Fruit fly (Drosophila melanogaster) whole organism, embryonic: ENCODE data around the gene ND-B16.6.

Experiments used
- B-H2 ChIP-seq: fragments of 200-800 bp; sonication (Bioruptor generic); optimal IDR thresholded peaks from 2 replicates; lab custom pipeline; 2018; ENCODE audit warnings: missing biosample characterization, mild to moderate bottlenecking, missing genetic modification characterization
- CG10431 ChIP-seq: fragments of 200-800 bp; sonication (Bioruptor generic); optimal IDR thresholded peaks from 3 replicates; lab custom pipeline; 2018; ENCODE audit warnings: missing biosample characterization, mild to moderate bottlenecking, missing genetic modification characterization
- CG10565 ChIP-seq: fragments of 200-800 bp; sonication (Bioruptor generic); optimal IDR thresholded peaks from 3 replicates; lab custom pipeline; 2016; ENCODE audit warnings: missing biosample characterization, mild to moderate bottlenecking, missing genetic modification characterization
- CG12391 ChIP-seq: fragments of 200-800 bp; sonication (Bioruptor generic); optimal IDR thresholded peaks from 3 replicates; lab custom pipeline; 2018; ENCODE audit warnings: missing biosample characterization, mild to moderate bottlenecking, missing genetic modification characterization, moderate library complexity
- CG12942 ChIP-seq: fragments of 200-800 bp; sonication (Bioruptor generic); optimal IDR thresholded peaks from 3 replicates; lab custom pipeline; 2016; ENCODE audit warnings: missing biosample characterization, missing genetic modification characterization
- CG13287 ChIP-seq: fragments of 200-800 bp; sonication (Bioruptor generic); IDR thresholded peaks from 2 replicates; pipeline ENCODE4 v1.3.6; 2022; ENCODE audit warnings: missing biosample characterization, missing genetic modification characterization; ENCODE audit not compliant: partially characterized antibody
- CG13775 ChIP-seq: fragments of 200-800 bp; sonication (Bioruptor generic); optimal IDR thresholded peaks from 3 replicates; lab custom pipeline; 2017; ENCODE audit warnings: missing biosample characterization, mild to moderate bottlenecking, missing genetic modification characterization
- CG17612 ChIP-seq: fragments of 200-800 bp; sonication (Bioruptor generic); IDR thresholded peaks from 2 replicates; pipeline ENCODE4 v1.3.6; 2022; ENCODE audit warnings: missing biosample characterization, missing genetic modification characterization
- CG17829 ChIP-seq: fragments of 200-800 bp; optimal IDR thresholded peaks from 2 replicates; lab custom pipeline; 2019; ENCODE audit warnings: missing biosample characterization, mild to moderate bottlenecking, missing genetic modification characterization, moderate library complexity
- CG18011 ChIP-seq: fragments of 200-800 bp; sonication (Bioruptor generic); optimal IDR thresholded peaks from 2 replicates; lab custom pipeline; 2017; ENCODE audit warnings: missing biosample characterization, missing genetic modification characterization, mild to moderate bottlenecking, moderate library complexity, missing genotype
- CG18764 ChIP-seq: fragments of 200-800 bp; sonication (Bioruptor generic); optimal IDR thresholded peaks from 3 replicates; lab custom pipeline; 2016; ENCODE audit warnings: missing biosample characterization, missing genetic modification characterization
- CG2116 ChIP-seq: fragments of 200-800 bp; sonication (Bioruptor generic); optimal IDR thresholded peaks from 3 replicates; lab custom pipeline; 2018; ENCODE audit warnings: missing biosample characterization, mild to moderate bottlenecking, missing genetic modification characterization
- CG2875 ChIP-seq: fragments of 200-800 bp; sonication (Bioruptor generic); optimal IDR thresholded peaks from 2 replicates; lab custom pipeline; 2017; ENCODE audit warnings: missing biosample characterization, mild to moderate bottlenecking, missing genetic modification characterization, missing genetic modification reagents
- CG2889 ChIP-seq: fragments of 200-800 bp; sonication (Bioruptor generic); IDR thresholded peaks from 3 replicates; pipeline ENCODE4 v1.3.6; 2022; ENCODE audit warnings: missing biosample characterization, missing genetic modification characterization
- CG30431 ChIP-seq: fragments of 200-800 bp; sonication (Bioruptor generic); optimal IDR thresholded peaks from 2 replicates; lab custom pipeline; 2017; ENCODE audit warnings: missing biosample characterization, missing genetic modification characterization
- CG3847 ChIP-seq: fragments of 200-800 bp; sonication (Bioruptor generic); IDR thresholded peaks from 2 replicates; pipeline ENCODE4 v1.3.6; 2022; ENCODE audit warnings: missing biosample characterization, missing genetic modification characterization
- CG4617 ChIP-seq: fragments of 200-800 bp; sonication (Bioruptor generic); optimal IDR thresholded peaks from 3 replicates; lab custom pipeline; 2016; ENCODE audit warnings: missing biosample characterization, missing genetic modification characterization, borderline replicate concordance
- CG6272 ChIP-seq: fragments of 200-800 bp; sonication (Bioruptor generic); IDR thresholded peaks from 2 replicates; pipeline ENCODE4 v1.3.6; 2022; ENCODE audit warnings: missing biosample characterization, missing genetic modification characterization
- CG6689 ChIP-seq: fragments of 200-800 bp; sonication (Bioruptor generic); IDR thresholded peaks from 2 replicates; pipeline ENCODE4 v1.3.6; 2022; ENCODE audit warnings: missing biosample characterization, missing genetic modification characterization
- CG6813 ChIP-seq: fragments of 200-800 bp; sonication (Bioruptor generic); optimal IDR thresholded peaks from 2 replicates; lab custom pipeline; 2017; ENCODE audit warnings: missing biosample characterization, missing genetic modification characterization, mild to moderate bottlenecking, moderate library complexity, missing genetic modification reagents
- CG9797 ChIP-seq: fragments of 200-800 bp; sonication (Bioruptor generic); optimal IDR thresholded peaks from 3 replicates; lab custom pipeline; 2018; ENCODE audit warnings: missing biosample characterization, mild to moderate bottlenecking, missing genetic modification characterization
- CoRest ChIP-seq: fragments of 200-800 bp; sonication (Bioruptor generic); optimal IDR thresholded peaks from 3 replicates; lab custom pipeline; 2018; ENCODE audit warnings: missing biosample characterization, mild to moderate bottlenecking, missing genetic modification characterization, moderate library complexity
- Doc2 ChIP-seq: fragments of 200-800 bp; sonication (Bioruptor generic); IDR thresholded peaks from 2 replicates; pipeline ENCODE4 v1.3.6; 2022; ENCODE audit warnings: missing biosample characterization, missing genetic modification characterization
- Dp ChIP-seq: fragments of 200-800 bp; sonication (Bioruptor generic); optimal IDR thresholded peaks from 2 replicates; lab custom pipeline; 2018; ENCODE audit warnings: missing biosample characterization, mild to moderate bottlenecking, missing genetic modification characterization, moderate library complexity
- Dref ChIP-seq: fragments of 200-800 bp; sonication (Bioruptor generic); IDR thresholded peaks from 2 replicates; pipeline ENCODE4 v1.3.6; 2022; ENCODE audit warnings: missing biosample characterization, missing genetic modification characterization
- E2f1 ChIP-seq: fragments of 200-800 bp; sonication (Bioruptor generic); IDR thresholded peaks from 2 replicates; pipeline ENCODE4 v1.3.6; 2022; ENCODE audit warnings: missing biosample characterization, missing genetic modification characterization
- MBD-R2 ChIP-seq: fragments of 200-800 bp; sonication (Bioruptor generic); IDR thresholded peaks from 2 replicates; pipeline ENCODE4 v1.3.6; 2022; ENCODE audit warnings: missing biosample characterization, missing genetic modification characterization
- Optix ChIP-seq: fragments of 200-800 bp; sonication (Bioruptor generic); IDR thresholded peaks from 3 replicates; pipeline ENCODE4 v1.3.6; 2022; ENCODE audit warnings: missing biosample characterization, missing genetic modification characterization
- Pdp1 ChIP-seq, 2 experiments: fragments of 200-800 bp; sonication (Bioruptor generic); optimal IDR thresholded peaks; 3 replicates each; lab custom pipeline; 2016; ENCODE audit warnings: missing biosample characterization in 2 of 2, missing genetic modification characterization in 2 of 2, mild to moderate bottlenecking in 1 of 2, moderate library complexity in 1 of 2
- Ptx1 ChIP-seq: fragments of 200-800 bp; sonication (Bioruptor generic); IDR thresholded peaks from 2 replicates; pipeline ENCODE4 v1.3.6; 2022; ENCODE audit warnings: missing biosample characterization, missing genetic modification characterization
- Rx ChIP-seq: fragments of 200-800 bp; sonication (Bioruptor generic); IDR thresholded peaks from 2 replicates; pipeline ENCODE4 v1.3.6; 2022; ENCODE audit warnings: missing biosample characterization, missing genetic modification characterization
- Sin3A ChIP-seq: fragments of >200 bp; optimal IDR thresholded peaks from 2 replicates; lab custom pipeline; 2018
- Stat92E ChIP-seq, 3 experiments: fragments of >200 bp in 2 of 3; fragments of 200-800 bp in 1 of 3; sonication (Bioruptor generic) in 1 of 3; optimal IDR thresholded peaks; 2 replicates each; lab custom pipeline; 2017 to 2019; ENCODE audit warnings: missing biosample characterization in 3 of 3, missing genetic modification characterization in 3 of 3, mild to moderate bottlenecking in 1 of 3, moderate library complexity in 1 of 3
- TFAM ChIP-seq: fragments of 200-800 bp; sonication (Bioruptor generic); optimal IDR thresholded peaks from 2 replicates; lab custom pipeline; 2017; ENCODE audit warnings: missing biosample characterization, missing genetic modification characterization, inconsistent platforms
- Tbp ChIP-seq: fragments of >200 bp; optimal IDR thresholded peaks from 2 replicates; lab custom pipeline; 2018; ENCODE audit warnings: missing biosample characterization, missing genetic modification characterization
- YL-1 ChIP-seq: fragments of 200-800 bp; sonication (Bioruptor generic); optimal IDR thresholded peaks from 3 replicates; lab custom pipeline; 2017; ENCODE audit warnings: missing biosample characterization, mild to moderate bottlenecking, missing genetic modification characterization
- cas ChIP-seq: fragments of 200-800 bp; sonication (Bioruptor generic); IDR thresholded peaks from 2 replicates; pipeline ENCODE4 v1.3.6; 2022; ENCODE audit warnings: missing biosample characterization, missing genetic modification characterization
- crol ChIP-seq: fragments of 200-800 bp; sonication (Bioruptor generic); IDR thresholded peaks from 2 replicates; pipeline ENCODE4 v1.3.6; 2022; ENCODE audit warnings: missing biosample characterization, missing genetic modification characterization
- da ChIP-seq: fragments of 200-800 bp; sonication (Bioruptor generic); optimal IDR thresholded peaks from 2 replicates; lab custom pipeline; 2016; ENCODE audit warnings: missing biosample characterization, missing genetic modification characterization
- fd64A ChIP-seq: fragments of 200-800 bp; sonication (Bioruptor generic); optimal IDR thresholded peaks from 3 replicates; lab custom pipeline; 2018; ENCODE audit warnings: missing biosample characterization, mild to moderate bottlenecking, missing genetic modification characterization
- grn ChIP-seq: fragments of 200-800 bp; sonication (Bioruptor generic); optimal IDR thresholded peaks from 3 replicates; lab custom pipeline; 2017; ENCODE audit warnings: missing biosample characterization, missing genetic modification characterization
- gt ChIP-seq: fragments of 200-800 bp; sonication (Bioruptor generic); IDR thresholded peaks from 2 replicates; pipeline ENCODE4 v1.3.6; 2022; ENCODE audit warnings: missing biosample characterization, missing genetic modification characterization
- ind ChIP-seq: fragments of 200-800 bp; sonication (Bioruptor generic); optimal IDR thresholded peaks from 3 replicates; lab custom pipeline; 2016; ENCODE audit warnings: missing biosample characterization, missing genetic modification characterization
- nom ChIP-seq: fragments of 200-800 bp; sonication (Bioruptor generic); optimal IDR thresholded peaks from 2 replicates; lab custom pipeline; 2017; ENCODE audit warnings: missing biosample characterization, missing genetic modification characterization, mild to moderate bottlenecking, moderate library complexity, missing genetic modification reagents
- phol ChIP-seq: fragments of 200-800 bp; sonication (Bioruptor generic); optimal IDR thresholded peaks from 3 replicates; lab custom pipeline; 2018; ENCODE audit warnings: missing biosample characterization, mild to moderate bottlenecking, missing genetic modification characterization, moderate library complexity
- row ChIP-seq: fragments of 200-800 bp; sonication (Bioruptor generic); IDR thresholded peaks from 3 replicates; pipeline ENCODE4 v1.3.6; 2022; ENCODE audit warnings: missing biosample characterization, missing genetic modification characterization
- stwl ChIP-seq: fragments of 200-800 bp; sonication (Bioruptor generic); optimal IDR thresholded peaks from 3 replicates; lab custom pipeline; 2018; ENCODE audit warnings: missing biosample characterization, mild to moderate bottlenecking, missing genetic modification characterization, moderate library complexity
- trem ChIP-seq: fragments of 200-800 bp; optimal IDR thresholded peaks from 3 replicates; lab custom pipeline; 2019; ENCODE audit warnings: missing biosample characterization, mild to moderate bottlenecking, missing genetic modification characterization, moderate library complexity
- trh ChIP-seq: fragments of 200-800 bp; sonication (Bioruptor generic); optimal IDR thresholded peaks from 2 replicates; lab custom pipeline; 2016; ENCODE audit warnings: missing biosample characterization, missing genetic modification characterization
- zen2 ChIP-seq: fragments of 200-800 bp; sonication (Bioruptor generic); IDR thresholded peaks from 3 replicates; pipeline ENCODE4 v1.3.6; 2022; ENCODE audit warnings: missing biosample characterization, missing genetic modification characterization; ENCODE audit not compliant: partially characterized antibody

ND-B16.6 gene

DNA sequence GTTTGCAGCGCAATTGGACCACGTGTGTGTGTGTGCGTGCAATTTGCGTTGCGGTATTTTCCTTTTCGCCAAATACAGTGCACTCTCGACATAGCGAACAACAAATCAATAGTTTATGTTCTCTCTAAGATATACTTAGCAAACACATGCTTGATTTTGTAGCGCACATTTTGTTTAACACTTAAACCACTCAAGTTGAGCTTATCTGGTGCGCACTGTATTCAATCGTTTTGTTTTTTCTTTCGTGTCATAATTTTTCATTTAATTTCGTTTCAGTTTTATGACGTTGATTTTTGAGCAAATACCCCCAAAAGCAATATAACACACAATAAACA is 16.1 kb upstream of the ND-B16.6 start (continued):
- TF ChIP-seq CG6689 (GFP tag; lab: Robert Waterston, UW) (peak; percentile 85), E2f1 (peak; percentile 84), CG2889 (GFP tag; lab: Robert Waterston, UW) (peak; percentile 88), CG30431 (peak; percentile 45), CG13775 (GFP tag; lab: Kevin White, UChicago) (peak; percentile 75), nom (GFP tag; lab: Kevin White, UChicago) (peak; percentile 8), ind (GFP tag; lab: Kevin White, UChicago) (peak; percentile 88), CG18764 (GFP tag; lab: Kevin White, UChicago) (peak; percentile 53), gt (GFP tag; lab: Robert Waterston, UW) (peak; percentile 61; the same call in 1 of the 2 replicates), CG2875 (GFP tag; lab: Kevin White, UChicago) (peak; percentile 46), Doc2 (GFP tag; lab: Robert Waterston, UW) (peak; percentile 55; the same call in 1 of the 2 replicates), stwl (tag; lab: Kevin White, UChicago) (no peak), da (peak; percentile 59), CG9797 (GFP tag; lab: Kevin White, UChicago) (no peak), CG6813 (peak; percentile 74), CG3847 (GFP tag; lab: Robert Waterston, UW) (peak; percentile 88), trh (GFP tag; lab: Kevin White, UChicago) (peak; percentile 34), Ptx1 (GFP tag; lab: Robert Waterston, UW) (peak; percentile 91), CG2116 (GFP tag; lab: Kevin White, UChicago) (peak; percentile 8), Rx (GFP tag; lab: Robert Waterston, UW) (peak; percentile 85), B-H2 (GFP tag; lab: Kevin White, UChicago) (peak; percentile 93), fd64A (GFP tag; lab: Kevin White, UChicago) (peak; percentile 33), Optix (GFP tag; lab: Robert Waterston, UW) (peak; percentile 86), YL-1 (peak; percentile 14), zen2 (no peak)

DNA sequence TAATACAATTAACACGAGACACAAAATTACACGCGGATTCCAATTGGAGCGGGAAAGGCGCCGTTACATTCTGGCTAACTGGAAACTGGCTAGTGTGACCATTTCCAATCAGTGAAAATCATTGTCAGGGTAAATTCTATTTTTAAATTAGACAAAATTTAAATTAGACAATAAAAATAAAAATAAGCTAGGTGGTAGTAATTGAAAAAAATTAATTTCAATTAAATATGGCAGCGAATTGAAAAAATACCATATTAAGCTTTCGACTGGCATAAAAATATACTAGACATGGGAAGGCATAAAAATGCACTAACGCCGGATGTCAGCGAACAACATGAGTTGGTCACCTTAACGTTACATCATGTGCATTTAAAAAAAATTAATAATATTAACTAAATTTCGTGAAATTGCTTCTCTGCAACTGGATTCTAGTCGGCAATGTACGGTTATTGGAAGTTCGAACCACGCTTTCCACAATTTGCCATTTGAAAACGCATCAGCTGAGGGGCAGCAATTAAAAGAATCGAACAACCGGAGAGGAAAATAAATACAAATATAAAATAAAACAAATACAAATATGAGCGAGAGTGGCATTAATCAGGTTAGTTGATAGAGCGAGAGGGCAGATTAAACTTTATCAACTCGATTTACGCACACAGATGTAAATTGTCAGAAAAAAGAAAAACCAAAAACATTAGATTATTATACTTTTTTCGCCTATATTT is 15.6 kb upstream of the ND-B16.6 start, which contains the start of the genes swa and Marf:
swa (minus strand) TSS at position 77 of the 725 bp plus-strand sequence.
Marf (plus strand) TSS at position 318 of the 725 bp plus-strand sequence.
- no peak for TF ChIP-seq cas (GFP tag; lab: Robert Waterston, UW)
- TF ChIP-seq CG12942 (GFP tag; lab: Kevin White, UChicago): no peak
- peak; percentile 52 for TF ChIP-seq phol (tag; lab: Kevin White, UChicago)
- TF ChIP-seq crol (GFP tag; lab: Robert Waterston, UW): no peak
- TF ChIP-seq stwl (tag; lab: Kevin White, UChicago): peak; percentile 97
- TF ChIP-seq CG18011: peak; percentile 56
- peak; percentile 18 for TF ChIP-seq Sin3A
- TF ChIP-seq Dp (GFP tag; lab: Kevin White, UChicago): peak; percentile 57
- no peak for TF ChIP-seq CG10431
- no peak for TF ChIP-seq TFAM
- 0 out of 2 replicates have a peak, but pooled peaks have one; percentile 34 for TF ChIP-seq Dref
- TF ChIP-seq MBD-R2 (GFP tag; lab: Robert Waterston, UW): 0 out of 2 replicates have a peak, but pooled peaks have one; percentile 37
- TF ChIP-seq CG4617 (GFP tag; lab: Kevin White, UChicago): peak; percentile 39
- TF ChIP-seq CG17829: peak; percentile 7
- peak; percentile 10 for TF ChIP-seq CG12391 (tag; lab: Kevin White, UChicago)
- TF ChIP-seq CG17612 (GFP tag; lab: Robert Waterston, UW): no peak
- peak; percentile 6; the same call in 1 of the 3 replicates for TF ChIP-seq row (GFP tag; lab: Robert Waterston, UW)
- TF ChIP-seq CG6272 (GFP tag; lab: Robert Waterston, UW): no peak
- peak; percentile 31 for TF ChIP-seq trem (tag; lab: Kevin White, UChicago)
- no peak for TF ChIP-seq CG10565
- TF ChIP-seq Tbp (GFP tag; lab: Kevin White, UChicago): no peak
- no peak for TF ChIP-seq grn (GFP tag; lab: Kevin White, UChicago)
- no peak for TF ChIP-seq Stat92E (GFP tag; optimal IDR thresholded peaks at IDR 0.05; lab: Kevin White, UChicago)
- peak; percentile 40 for TF ChIP-seq CoRest (tag; lab: Kevin White, UChicago)
- peak in 1 of 2 experiments; percentile 95 for TF ChIP-seq Pdp1 (GFP tag; optimal IDR thresholded peaks at IDR 0.05; lab: Kevin White, UChicago)
- TF ChIP-seq CG13287: peak; percentile 26; the same call in 1 of the 2 replicates
